Worm (Caenorhabditis elegans) whole organism, L4/young adult: ENCODE results near the gene F44E5.5.

Experiments
- W03F9.2 ChIP-seq: fragments of 150-350 bp; optimal IDR thresholded peaks from 2 replicates; lab custom pipeline; 2014; ENCODE audit warnings: missing biosample characterization, missing genetic modification characterization
- dao-5 ChIP-seq: sonication (generic microtip); optimal IDR thresholded peaks from 2 replicates; lab custom pipeline; 2016; ENCODE audit warnings: missing genotype, missing genetic modification characterization, moderate library complexity, missing compliant biosample characterization
- him-1 ChIP-seq: sonication (generic microtip); optimal IDR thresholded peaks from 2 replicates; lab custom pipeline; 2016; ENCODE audit warnings: missing genotype, missing genetic modification reagents, missing genetic modification characterization, missing compliant biosample characterization

Gene F44E5.5

DNA sequence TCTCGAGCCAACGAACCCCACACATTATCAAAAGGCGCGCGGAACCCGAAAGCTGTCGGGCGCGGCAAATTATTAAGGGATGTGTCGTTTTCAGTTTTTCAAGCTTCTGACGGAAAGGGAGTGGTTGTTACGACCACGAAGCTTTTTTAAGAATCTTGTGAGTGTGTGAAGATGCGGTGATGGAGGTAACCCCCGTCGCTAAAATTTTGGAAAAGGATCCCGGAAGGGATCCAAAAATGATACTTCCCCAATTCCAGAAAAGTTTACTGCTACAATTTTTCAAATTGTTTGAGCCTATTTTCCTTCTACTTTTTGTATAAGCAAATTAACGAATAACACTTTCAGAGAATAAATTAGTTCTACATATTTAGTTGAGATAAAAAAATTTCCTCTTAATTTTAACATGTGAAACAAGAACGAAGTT, 2.8 kb upstream of the F44E5.5 start:
- TF ChIP-seq dao-5 (tag; lab: Kevin White, UChicago) (no peak), W03F9.2 (tag; lab: Kevin White, UChicago) (peak; percentile 87), him-1 (tag; lab: Kevin White, UChicago) (peak; percentile 13)

DNA sequence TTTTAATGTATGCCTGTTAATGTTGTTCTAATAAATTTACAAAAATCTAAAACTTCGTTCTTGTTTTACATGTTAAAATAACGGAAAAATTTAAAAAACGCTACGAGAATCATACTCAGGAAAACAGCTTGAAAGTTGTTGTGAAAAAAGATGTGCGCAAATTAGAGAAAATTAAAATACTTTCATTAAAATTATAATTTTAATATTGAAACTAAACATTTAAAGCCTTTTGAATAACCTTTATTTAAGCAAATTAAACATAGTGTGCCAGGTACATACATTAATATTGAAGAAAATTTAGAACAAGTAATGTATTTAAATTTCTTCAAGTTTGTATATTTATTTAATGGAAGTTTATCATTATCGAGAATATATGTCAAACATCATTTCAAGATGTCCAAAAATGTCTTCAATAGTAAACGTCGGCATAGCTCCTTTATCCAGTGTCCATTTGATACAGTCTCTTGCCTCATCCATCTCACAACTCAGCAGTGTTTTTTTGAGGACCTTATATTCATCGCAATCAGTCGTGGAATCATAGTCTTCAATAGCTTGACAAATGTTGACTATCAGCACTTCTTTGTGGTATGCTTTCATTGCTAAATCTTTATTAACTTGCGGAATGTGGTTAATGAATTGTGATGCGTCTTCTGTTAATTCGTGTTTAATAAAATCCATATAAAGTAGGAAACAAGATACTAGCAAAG, 2.5 kb downstream of the F44E5.5 start:
- TF ChIP-seq him-1 (tag; lab: Kevin White, UChicago): no peak
- TF ChIP-seq W03F9.2 (tag; lab: Kevin White, UChicago): peak; percentile 92

DNA sequence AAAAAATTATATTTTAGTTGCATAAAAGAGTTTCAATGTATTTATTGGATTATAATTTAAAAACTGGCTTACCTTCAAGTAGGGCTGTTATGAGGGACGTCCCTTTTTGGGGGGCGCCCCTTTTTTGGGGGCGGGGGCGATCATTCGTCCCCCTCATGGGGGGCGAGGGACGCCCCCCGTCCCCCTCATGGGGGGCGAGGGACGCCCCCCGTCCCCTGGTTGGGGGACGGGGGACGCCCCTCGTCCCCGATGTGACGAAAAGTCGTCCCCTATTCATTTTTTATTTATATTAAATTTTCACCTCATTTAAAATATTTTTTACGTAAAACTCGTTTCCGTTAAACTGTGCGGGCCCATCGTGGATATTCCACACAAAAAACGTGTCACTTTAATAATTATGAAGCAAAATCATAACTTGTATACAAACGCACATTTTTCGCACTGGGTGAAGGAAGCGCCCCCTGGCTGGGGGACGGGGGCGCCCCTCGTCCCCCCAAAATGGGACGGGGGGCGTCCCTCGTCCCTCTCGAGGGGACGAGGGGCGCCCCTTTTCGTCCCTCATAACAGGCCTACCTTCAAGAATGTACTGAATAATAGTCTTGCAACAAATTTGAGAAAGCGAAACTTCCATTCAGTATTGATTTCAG, 6.2 kb downstream of the F44E5.5 start:
- no peak for TF ChIP-seq him-1 (tag; lab: Kevin White, UChicago)
- TF ChIP-seq dao-5 (tag; lab: Kevin White, UChicago): no peak

DNA sequence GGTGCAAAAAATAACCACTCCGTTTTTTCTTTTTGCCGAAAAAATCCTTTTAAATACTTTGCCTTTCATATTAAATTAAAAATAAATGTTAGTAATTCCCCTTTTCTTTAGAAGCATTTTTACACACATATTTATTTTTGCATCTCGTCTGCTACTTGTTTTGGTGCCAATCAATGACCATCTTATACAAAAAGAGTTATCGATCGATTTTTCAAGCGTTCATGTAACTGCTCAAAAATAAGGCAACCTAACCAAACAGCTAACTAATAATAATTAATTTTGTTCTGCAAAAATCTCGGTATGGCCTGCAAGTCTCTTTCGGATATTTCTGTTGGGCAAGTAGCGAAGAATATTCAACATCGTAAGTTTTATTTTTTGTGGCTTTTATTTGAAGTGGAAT, 7.0 kb downstream of the F44E5.5 start, which contains the start of gene F44E5.2:
F44E5.2 (plus strand) TSS at position 301 of the 400 bp plus-strand sequence.
- no peak for TF ChIP-seq him-1 (tag; lab: Kevin White, UChicago)
- TF ChIP-seq dao-5 (tag; lab: Kevin White, UChicago): no peak
- TF ChIP-seq W03F9.2 (tag; lab: Kevin White, UChicago): no peak

DNA sequence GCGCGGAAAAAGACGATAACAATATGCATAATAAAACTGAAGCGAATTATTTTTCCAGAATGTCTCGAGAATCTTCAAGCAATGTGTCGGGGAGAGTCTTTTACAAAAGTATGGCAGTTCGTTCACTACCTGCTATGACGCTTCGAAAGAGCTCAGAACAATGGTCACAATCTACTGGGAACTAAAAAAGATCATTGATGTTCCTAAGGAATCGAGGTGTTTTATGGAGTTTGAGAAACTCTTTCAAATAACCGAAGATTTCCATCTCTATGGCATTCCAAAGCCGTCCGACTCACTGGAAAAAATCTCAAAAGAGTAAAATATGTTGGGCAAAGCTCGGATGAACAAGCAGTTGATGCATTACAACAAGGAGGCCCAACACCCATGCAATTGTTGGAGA, 12.9 kb downstream of the F44E5.5 start, which contains the start of gene F44E5.15:
F44E5.15 (plus strand) TSS at position 301 of the 400 bp plus-strand sequence.
- TF ChIP-seq W03F9.2 (tag; lab: Kevin White, UChicago) (no peak), dao-5 (tag; lab: Kevin White, UChicago) (no peak), him-1 (tag; lab: Kevin White, UChicago) (no peak)

DNA sequence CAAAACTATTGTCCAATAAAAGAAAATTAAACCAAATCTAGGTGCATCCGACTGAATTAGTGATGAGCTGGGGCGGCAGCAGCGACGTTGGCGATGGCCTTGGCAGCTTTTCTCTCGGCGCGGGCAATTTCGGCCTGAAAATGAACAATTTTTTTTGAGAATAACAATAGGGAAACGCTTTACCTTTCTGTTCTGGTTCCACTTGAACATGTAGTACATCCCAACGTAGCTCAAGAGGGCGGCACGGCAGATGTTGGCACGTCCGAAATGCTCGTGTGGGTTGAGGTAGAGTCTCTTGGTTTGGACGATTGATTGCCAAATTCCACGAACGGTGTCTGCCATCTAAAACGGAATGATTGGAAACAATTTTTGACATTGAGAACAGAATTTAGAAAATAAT, 14.8 kb downstream of the F44E5.5 start, which contains the start of gene F44E5.1:
F44E5.1 (minus strand) TSS at position 342 of the 400 bp plus-strand sequence.
- TF ChIP-seq dao-5 (tag; lab: Kevin White, UChicago) (no peak), him-1 (tag; lab: Kevin White, UChicago) (no peak), W03F9.2 (tag; lab: Kevin White, UChicago) (no peak)

DNA sequence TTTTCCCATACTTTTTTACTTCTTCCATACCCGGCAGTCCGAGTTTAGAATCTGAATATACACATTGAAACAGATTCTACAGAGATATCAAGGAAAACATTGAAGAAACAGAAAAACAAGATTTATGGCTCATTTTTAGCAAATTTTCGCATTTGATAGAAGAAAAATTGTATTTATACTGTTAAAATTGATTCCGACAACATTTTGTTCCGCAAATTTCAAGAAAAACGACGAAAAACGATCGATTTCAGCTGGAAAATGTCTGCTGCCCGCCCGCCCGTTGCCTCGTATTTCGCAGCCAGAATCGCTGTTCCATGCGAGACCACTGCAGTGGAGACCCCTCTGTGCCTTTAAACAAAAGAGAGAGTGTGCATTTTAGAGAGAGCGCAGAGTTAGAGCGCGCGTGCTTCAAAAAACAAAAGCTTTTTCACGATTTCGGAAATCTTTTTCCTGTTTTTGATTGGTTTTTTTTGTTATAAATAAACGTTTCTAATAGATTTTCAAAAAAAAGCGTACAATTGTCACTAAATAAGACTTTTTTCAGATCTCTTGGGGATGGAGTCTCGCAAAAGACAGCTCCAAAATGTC, 18.5 kb downstream of the F44E5.5 start, which contains the start of the genes patr-1 and dna-2:
patr-1 (minus strand) TSS at position 51 of the 588 bp plus-strand sequence.
dna-2 (plus strand) TSS at position 538 of the 588 bp plus-strand sequence.
- no peak for TF ChIP-seq W03F9.2 (tag; lab: Kevin White, UChicago)
- no peak for TF ChIP-seq him-1 (tag; lab: Kevin White, UChicago)
- no peak for TF ChIP-seq dao-5 (tag; lab: Kevin White, UChicago)

DNA sequence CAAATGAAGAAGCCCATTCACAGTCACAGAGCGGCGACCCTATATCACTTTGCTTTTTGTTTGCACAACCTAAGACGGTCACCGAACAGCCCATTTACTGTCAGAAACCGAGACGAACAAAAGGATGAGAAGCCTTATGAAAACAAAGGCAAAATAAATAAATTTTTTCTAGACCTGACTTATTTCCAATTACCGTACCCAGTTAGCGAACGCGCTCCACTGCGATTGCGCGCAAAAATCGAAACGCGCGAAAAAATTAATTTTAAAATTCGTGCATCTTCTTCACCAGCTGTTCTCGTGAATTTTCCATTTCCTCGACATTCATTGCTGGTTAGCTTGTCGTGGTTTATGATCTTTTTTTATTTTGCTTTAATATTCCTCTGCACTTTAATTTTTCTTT, 23.0 kb downstream of the F44E5.5 start, which contains the start of gene F43G6.16:
F43G6.16 (minus strand) TSS at position 141 of the 400 bp plus-strand sequence.
- TF ChIP-seq dao-5 (tag; lab: Kevin White, UChicago) (no peak), W03F9.2 (tag; lab: Kevin White, UChicago) (no peak), him-1 (tag; lab: Kevin White, UChicago) (no peak)

DNA sequence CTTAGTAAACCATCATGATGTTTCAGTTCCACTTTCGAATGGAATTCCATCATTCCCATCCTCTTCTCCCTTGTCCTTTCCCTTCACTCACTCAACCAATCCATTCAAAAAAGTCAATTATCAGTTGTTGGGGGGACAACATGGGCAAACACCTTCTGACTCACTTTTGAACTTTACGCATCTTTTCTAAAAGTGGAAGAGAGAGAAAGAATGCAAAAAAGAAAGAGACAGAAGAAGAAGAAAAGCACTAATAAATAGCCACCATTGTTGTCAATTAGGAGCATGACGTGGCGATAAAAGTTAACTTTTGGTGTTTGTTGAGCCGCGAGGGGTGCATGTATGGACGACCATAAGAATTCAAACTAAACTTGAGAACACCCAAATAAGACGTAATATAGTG, 28.6 kb downstream of the F44E5.5 start:
- TF ChIP-seq him-1 (tag; lab: Kevin White, UChicago) (no peak), dao-5 (tag; lab: Kevin White, UChicago) (no peak), W03F9.2 (tag; lab: Kevin White, UChicago) (no peak)

DNA sequence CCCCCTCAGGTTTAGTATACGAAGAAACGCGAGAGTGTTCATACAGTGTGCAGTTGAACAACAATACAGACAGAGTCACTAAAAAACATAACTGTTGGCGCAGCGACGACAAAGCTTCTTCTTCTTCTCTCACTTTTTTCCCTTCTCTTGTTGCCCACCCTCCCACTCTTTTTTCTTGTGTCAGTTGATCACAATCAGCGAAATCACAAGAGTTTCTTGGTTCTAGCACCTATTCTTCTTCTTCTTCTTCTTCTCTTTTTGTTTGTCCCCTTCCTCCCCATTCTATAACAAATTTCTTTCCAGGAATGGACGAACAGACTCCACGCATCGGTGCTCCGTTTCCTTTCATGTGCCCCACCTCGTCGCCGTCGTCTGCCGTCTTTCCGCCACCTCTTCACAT, 31.0 kb downstream of the F44E5.5 start, which contains the start of gene F43G6.4:
F43G6.4 (plus strand) TSS at position 301 of the 400 bp plus-strand sequence.
- TF ChIP-seq him-1 (tag; lab: Kevin White, UChicago): no peak

DNA sequence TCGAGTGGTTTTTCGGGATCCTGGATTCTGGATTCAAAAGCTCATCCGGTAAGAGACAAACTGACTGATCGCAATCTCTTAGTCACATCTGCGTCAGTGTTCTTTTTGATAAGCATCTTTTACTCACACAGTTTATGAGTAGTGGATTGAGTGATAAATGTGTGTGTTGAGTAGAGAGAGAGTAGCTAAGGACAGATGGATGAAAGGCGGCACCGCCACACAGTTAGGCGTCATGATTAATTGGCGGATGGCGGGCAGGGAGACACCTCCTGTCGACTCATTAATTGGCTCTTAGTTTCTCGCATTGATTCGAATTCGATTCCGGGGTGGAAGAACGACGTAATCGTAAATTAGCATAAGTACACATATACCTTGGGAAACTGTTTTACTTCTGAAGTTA, 34.9 kb downstream of the F44E5.5 start:
- no peak for TF ChIP-seq dao-5 (tag; lab: Kevin White, UChicago)
- TF ChIP-seq him-1 (tag; lab: Kevin White, UChicago): no peak
- TF ChIP-seq W03F9.2 (tag; lab: Kevin White, UChicago): no peak

DNA sequence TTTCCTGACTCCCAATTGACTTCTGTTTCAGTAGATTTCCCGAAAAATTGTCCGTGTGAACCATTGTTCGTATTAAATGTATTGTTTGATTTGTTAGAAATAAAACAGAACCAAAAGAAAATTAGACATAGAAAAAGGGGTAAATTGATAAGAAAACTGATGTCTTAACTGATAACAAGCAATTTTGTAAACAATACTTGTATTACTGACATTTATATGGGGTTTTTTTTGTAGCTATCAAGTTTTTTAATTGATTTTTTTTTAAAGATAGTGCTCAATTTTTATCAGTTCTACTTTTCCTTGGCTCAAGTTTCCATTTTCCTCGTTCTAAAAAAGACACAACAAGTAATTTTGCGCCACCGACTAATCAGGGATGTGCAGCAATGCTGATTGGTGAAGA, 37.7 kb downstream of the F44E5.5 start:
- TF ChIP-seq dao-5 (tag; lab: Kevin White, UChicago) (no peak), W03F9.2 (tag; lab: Kevin White, UChicago) (no peak), him-1 (tag; lab: Kevin White, UChicago) (no peak)

DNA sequence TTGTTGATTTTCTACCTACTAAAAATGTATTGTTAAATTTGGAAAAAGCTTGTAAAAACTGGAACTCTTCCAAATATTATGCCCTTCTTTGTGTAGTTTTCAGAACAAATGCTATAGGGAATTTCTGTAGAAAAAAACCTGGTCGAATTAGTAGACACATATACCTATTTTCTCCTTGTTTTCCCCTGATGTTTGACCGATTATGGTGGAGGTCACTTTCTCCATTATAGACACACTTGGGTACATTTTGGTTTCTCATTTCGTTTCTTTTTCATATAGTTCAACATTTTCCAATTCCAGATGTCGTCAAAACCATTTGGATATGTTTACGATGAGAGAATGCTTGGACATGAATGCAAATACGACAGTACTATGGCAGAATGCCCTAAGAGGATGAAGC, 39.3 kb downstream of the F44E5.5 start, which contains the start of gene hda-5:
hda-5 (plus strand) TSS at position 301 of the 400 bp plus-strand sequence.
- TF ChIP-seq W03F9.2 (tag; lab: Kevin White, UChicago): no peak
- no peak for TF ChIP-seq him-1 (tag; lab: Kevin White, UChicago)
- no peak for TF ChIP-seq dao-5 (tag; lab: Kevin White, UChicago)
